Worm (Caenorhabditis elegans): ENCODE data around the gene Y53G8AL.4.

- TF ChIP-seq unc-62 (GFP tag; optimal IDR thresholded peaks at IDR 0.05) = no peak
- TF ChIP-seq nhr-77 (tag; optimal IDR thresholded peaks at IDR 0.05) = no peak
- no peak for TF ChIP-seq ama-1 (optimal IDR thresholded peaks at IDR 0.05)
- no peak for TF ChIP-seq R02D3.7 (tag; optimal IDR thresholded peaks at IDR 0.05)
- no peak for TF ChIP-seq mdl-1 (tag; optimal IDR thresholded peaks at IDR 0.05)
- TF ChIP-seq sea-2 (GFP tag; optimal IDR thresholded peaks at IDR 0.05) = no peak
Measured at ce11 chrIII:3199416-3199815, 51.0 kb downstream of the Y53G8AL.4 start, which contains the start of gene heh-1.

Data from whole organism, L3 larva.